Fruit fly (Drosophila melanogaster) whole organism, pupa: Measurements from ENCODE around the gene CG43725.

Experiments used
- CG14655 ChIP-seq: fragments of 200-800 bp; sonication (Bioruptor generic); optimal IDR thresholded peaks from 3 replicates; lab custom pipeline; 2017; ENCODE audit warnings: mild to moderate bottlenecking, missing biosample characterization, missing genetic modification reagents, missing genetic modification characterization
- CG15710 ChIP-seq: fragments of 200-800 bp; sonication (Bioruptor generic); optimal IDR thresholded peaks from 2 replicates; lab custom pipeline; 2018; ENCODE audit warnings: missing biosample characterization, mild to moderate bottlenecking, missing genetic modification characterization, moderate library complexity
- CG32121 ChIP-seq: fragments of 200-800 bp; sonication (Bioruptor generic); IDR thresholded peaks from 2 replicates; pipeline ENCODE4 v1.3.6; 2022; ENCODE audit warnings: missing biosample characterization, missing genetic modification characterization
- CG34367 ChIP-seq: fragments of 200-800 bp; sonication (Bioruptor generic); optimal IDR thresholded peaks from 2 replicates; lab custom pipeline; 2018; ENCODE audit warnings: missing biosample characterization, mild to moderate bottlenecking, missing genetic modification characterization
- Pif1B ChIP-seq: fragments of 200-800 bp; sonication (Bioruptor generic); optimal IDR thresholded peaks from 3 replicates; lab custom pipeline; 2016; ENCODE audit warnings: missing biosample characterization, missing genetic modification characterization

- TF ChIP-seq Pif1B (no peak), CG34367 (tag; lab: Kevin White, UChicago) (no peak), CG32121 (no peak), CG14655 (no peak), CG15710 (no peak)
These were observed 47.4 kb upstream of the CG43725 start for dm6 chr2L:11027825-11028496.
